Fruit fly (Drosophila melanogaster) whole organism, embryonic: ENCODE measurements around the gene Unc-115a.

ENCODE experiments used
- Nf-YA ChIP-seq: fragments of 200-800 bp; sonication (Bioruptor generic); IDR thresholded peaks from 2 replicates; pipeline ENCODE4 v1.3.6; 2022; ENCODE audit warnings: missing biosample characterization, missing genetic modification characterization
- h ChIP-seq: fragments of >200 bp; optimal IDR thresholded peaks from 2 replicates; lab custom pipeline; 2017

- TF ChIP-seq h (lab: Kevin White, UChicago), result no peak
- TF ChIP-seq Nf-YA (GFP tag; lab: Robert Waterston, UW), result no peak
Observed at dm6 chr3R:9674968-9675573, 30.1 kb downstream of the Unc-115a start, which contains the start of gene Nepl12.
